Fruit fly (Drosophila melanogaster) Kc167 (cell line): ENCODE results near the gene Hcs.

Experiments used
- Myc ChIP-seq: fragments of >200 bp; optimal IDR thresholded peaks from 2 replicates; lab custom pipeline; 2017; ENCODE audit warnings: missing external identifiers
- Sin3A ChIP-seq: fragments of >200 bp; optimal IDR thresholded peaks from 2 replicates; lab custom pipeline; 2018; ENCODE audit warnings: missing external identifiers
- h ChIP-seq: fragments of >200 bp; optimal IDR thresholded peaks from 3 replicates; lab custom pipeline; 2018; ENCODE audit warnings: missing external identifiers
- insv ChIP-seq: fragments of >200 bp; optimal IDR thresholded peaks from 3 replicates; lab custom pipeline; 2018; ENCODE audit warnings: missing external identifiers
- psq ChIP-seq: fragments of >200 bp; optimal IDR thresholded peaks from 2 replicates; lab custom pipeline; 2017; ENCODE audit warnings: missing external identifiers
- ttk ChIP-seq: sonication (Bioruptor generic); optimal IDR thresholded peaks from 2 replicates; lab custom pipeline; 2017; ENCODE audit warnings: missing external identifiers

Hcs gene

DNA sequence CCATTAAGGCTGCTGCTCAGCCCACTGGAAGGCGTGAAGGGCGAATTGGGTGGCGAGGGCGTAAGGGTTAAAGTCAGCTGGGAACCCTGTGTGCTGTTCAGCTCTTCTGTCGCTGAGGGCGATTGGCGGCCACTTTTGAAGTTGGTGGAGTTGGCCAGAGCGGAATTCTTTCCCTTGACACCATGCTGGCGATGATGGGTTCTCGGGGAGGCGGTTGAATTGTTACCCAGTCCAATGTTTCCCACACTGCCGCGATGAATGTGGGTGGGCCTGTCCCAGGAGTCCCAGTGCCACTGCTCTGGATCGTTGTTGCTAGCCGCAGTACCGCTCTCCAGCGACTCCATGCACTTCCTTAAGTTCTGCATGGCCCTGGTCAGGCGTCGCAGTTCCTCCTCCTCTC, 8.1 kb downstream of the Hcs start:
- peak; percentile 92 for TF ChIP-seq ttk (lab: Kevin White, UChicago)
- no peak for TF ChIP-seq h (lab: Kevin White, UChicago)

DNA sequence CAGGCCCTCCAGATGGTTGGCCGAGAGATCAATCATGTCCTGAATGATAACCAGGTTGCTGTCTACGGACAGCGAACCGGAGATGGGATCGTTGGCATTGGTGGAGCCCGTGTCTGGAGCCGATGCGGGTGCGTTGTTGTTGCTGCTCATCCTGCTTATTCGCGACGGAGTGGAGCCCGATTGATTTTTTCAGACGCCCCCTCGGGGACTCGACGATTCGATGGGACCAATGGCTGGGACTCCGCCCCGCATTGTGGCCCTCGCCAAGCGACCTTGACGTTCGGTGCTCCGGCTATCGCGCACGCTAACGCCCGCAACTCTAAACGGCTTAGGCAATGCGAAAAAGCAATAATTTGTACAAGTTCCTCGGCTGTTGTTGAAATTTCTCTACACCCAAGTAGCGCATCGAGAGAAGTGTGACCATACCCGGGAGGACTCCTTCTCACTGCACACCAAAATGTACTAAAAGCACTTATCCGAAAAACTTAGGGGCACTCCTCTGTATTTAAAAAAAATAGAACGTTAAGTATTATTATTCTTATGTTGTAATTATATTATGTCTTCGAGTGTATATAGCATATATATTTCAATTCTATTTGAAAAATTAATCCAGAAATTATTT, 8.9 kb downstream of the Hcs start, which contains the start of gene ksr:
Gene ksr, minus strand, starts transcription at position 419 of the 622 bp plus-strand sequence.
- TF ChIP-seq h (lab: Kevin White, UChicago), result no peak
- no peak for TF ChIP-seq Myc (lab: Kevin White, UChicago)
- no peak for TF ChIP-seq psq (lab: Kevin White, UChicago)
- no peak for TF ChIP-seq insv
- TF ChIP-seq Sin3A, result no peak
- no peak for TF ChIP-seq ttk (lab: Kevin White, UChicago)

DNA sequence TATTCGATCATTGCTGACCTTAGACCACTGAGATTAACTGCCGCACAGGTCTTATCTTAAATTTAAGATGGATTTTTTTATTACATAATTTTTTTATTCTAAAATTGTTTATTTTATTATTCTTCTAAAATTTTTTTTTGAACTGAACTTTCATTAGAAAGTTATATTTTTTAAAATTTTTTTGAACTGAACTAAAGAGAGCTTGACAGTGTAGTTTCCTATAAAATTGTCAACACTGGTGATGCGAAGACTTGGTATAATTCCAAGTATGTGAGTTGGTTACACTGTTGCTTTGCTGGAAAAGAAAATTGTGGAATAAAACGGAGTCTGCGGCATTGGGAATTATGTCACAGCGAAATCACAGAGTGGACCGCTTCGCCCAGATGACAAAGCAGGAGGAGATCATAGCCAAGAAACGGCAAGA, 10.6 kb downstream of the Hcs start, which contains the start of gene CG31550:
Gene CG31550, plus strand, starts transcription at position 249 of the 424 bp plus-strand sequence.
- TF ChIP-seq ttk (lab: Kevin White, UChicago), result no peak
- no peak for TF ChIP-seq Myc (lab: Kevin White, UChicago)
- no peak for TF ChIP-seq psq (lab: Kevin White, UChicago)
- TF ChIP-seq Sin3A, result no peak
- no peak for TF ChIP-seq h (lab: Kevin White, UChicago)
- no peak for TF ChIP-seq insv

DNA sequence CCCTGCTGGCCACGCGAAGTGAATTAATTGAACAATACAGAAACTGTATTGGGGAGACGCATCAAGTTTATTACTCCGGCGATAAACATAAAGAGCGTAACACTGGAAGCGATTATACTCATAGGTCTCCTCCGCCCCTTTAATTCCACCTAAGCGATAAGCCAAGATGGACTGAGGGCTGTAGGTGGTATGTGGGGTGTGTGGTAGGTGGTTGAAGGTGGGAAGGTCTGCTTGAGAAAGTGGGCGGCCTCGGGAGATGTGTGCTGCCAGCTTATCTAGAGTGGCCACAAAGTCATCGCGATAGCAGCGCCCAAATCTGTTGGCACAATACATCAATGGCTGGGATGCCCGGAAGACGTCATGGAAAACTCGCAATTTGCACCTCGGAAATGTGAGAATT, 22.9 kb downstream of the Hcs start:
- TF ChIP-seq ttk (lab: Kevin White, UChicago) (no peak), insv (no peak), psq (lab: Kevin White, UChicago) (no peak), h (lab: Kevin White, UChicago) (no peak), Sin3A (no peak), Myc (lab: Kevin White, UChicago) (no peak)

DNA sequence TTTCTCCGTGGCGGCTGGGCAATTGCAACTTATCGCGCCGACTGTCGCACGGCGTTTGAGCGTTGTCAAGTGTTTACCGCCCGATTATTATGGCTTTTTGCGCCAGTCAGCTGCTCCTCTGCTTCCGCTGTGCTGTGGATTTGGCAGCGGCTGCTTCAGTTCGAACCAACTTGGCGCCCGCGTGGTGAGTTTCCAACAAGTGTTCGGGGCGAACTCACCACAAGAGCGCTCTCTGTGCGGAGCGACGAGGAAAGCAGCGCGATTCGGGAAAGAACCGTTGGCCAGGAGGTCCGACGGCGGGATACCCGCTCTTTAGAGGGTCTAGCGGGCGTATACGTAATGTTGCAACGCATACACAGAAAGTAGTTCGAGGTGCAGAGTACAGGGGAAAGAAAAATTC, 27.9 kb downstream of the Hcs start, which contains the start of gene NKCC:
Gene NKCC, minus strand, starts transcription at position 57 of the 400 bp plus-strand sequence.
- no peak for TF ChIP-seq insv
- TF ChIP-seq ttk (lab: Kevin White, UChicago), result no peak
- TF ChIP-seq Sin3A, result no peak
- TF ChIP-seq Myc (lab: Kevin White, UChicago), result no peak
- no peak for TF ChIP-seq h (lab: Kevin White, UChicago)
- TF ChIP-seq psq (lab: Kevin White, UChicago), result no peak

DNA sequence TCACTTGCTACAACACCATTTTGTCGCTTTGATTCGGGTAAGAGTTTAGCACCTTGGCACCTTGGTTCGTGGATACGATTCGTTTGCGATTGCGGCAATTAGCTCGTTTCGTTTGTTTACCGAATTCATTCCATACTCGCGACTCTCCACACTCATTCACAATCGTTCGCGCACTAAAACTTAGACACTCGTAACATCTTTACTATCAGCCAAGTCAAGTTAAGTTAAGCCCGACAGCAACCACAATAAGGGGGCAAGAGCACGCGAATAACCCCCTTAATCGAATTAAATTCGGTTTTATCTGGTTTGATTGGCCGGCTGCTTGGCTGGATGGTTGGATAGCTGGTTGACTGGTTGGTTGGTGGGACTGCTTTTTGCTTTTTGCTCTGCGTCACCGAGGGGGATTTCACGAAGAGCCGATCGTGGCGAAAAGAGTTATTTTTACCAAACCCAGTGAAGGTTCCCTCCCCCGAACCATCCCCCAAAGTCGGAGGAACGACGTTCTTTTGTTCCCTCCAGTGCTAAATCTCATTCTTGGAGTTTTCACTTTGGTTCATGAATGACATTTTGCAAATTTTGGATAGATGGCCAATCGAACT, 29.2 kb downstream of the Hcs start:
- TF ChIP-seq insv (no peak), Myc (lab: Kevin White, UChicago) (no peak), h (lab: Kevin White, UChicago) (no peak), ttk (lab: Kevin White, UChicago) (no peak), psq (lab: Kevin White, UChicago) (no peak), Sin3A (no peak)

DNA sequence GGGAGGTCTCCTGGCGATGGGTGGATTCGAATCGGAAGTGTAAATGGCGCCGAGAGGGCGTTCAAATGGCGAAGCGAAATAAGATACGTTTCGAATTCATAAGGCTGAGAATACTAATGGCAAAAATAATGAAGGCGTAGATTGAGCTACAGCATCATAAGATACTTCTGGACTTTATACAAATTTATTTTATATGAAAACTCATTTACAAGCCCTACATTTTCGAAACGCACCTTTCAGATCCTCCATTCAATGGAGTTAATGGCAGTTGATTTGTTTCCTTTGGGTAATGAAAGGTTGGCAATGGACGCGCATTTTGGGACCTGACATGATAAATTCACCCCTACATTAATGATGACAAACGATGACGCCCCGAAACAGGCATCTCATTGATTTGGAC, 40.1 kb downstream of the Hcs start:
- no peak for TF ChIP-seq psq (lab: Kevin White, UChicago)
- TF ChIP-seq Sin3A, result no peak
- TF ChIP-seq insv, result no peak
- no peak for TF ChIP-seq h (lab: Kevin White, UChicago)
- TF ChIP-seq Myc (lab: Kevin White, UChicago), result no peak
- TF ChIP-seq ttk (lab: Kevin White, UChicago), result no peak

DNA sequence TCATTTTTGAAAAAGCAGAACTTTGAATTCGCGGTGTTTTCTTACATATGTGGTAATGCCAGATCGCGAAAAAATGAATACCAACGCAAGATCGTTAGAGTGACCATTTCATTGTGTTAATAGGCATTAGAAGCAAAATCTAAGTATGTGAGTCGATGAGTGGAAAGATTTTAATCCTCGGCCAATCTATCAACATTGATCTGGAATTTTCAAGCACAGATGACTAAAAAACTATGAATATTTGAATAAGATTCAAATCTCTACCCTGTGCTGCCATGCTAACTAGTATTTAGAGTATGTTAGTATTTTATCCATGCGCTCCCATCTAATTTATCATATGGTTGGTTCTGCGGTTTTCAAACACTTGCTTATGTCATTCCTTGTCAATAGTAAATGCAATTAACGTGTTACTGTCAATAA, 41.9 kb downstream of the Hcs start:
- TF ChIP-seq psq (lab: Kevin White, UChicago), result no peak
- TF ChIP-seq Sin3A, result no peak
- no peak for TF ChIP-seq h (lab: Kevin White, UChicago)
- TF ChIP-seq Myc (lab: Kevin White, UChicago), result no peak
- TF ChIP-seq insv, result no peak
- TF ChIP-seq ttk (lab: Kevin White, UChicago), result no peak

DNA sequence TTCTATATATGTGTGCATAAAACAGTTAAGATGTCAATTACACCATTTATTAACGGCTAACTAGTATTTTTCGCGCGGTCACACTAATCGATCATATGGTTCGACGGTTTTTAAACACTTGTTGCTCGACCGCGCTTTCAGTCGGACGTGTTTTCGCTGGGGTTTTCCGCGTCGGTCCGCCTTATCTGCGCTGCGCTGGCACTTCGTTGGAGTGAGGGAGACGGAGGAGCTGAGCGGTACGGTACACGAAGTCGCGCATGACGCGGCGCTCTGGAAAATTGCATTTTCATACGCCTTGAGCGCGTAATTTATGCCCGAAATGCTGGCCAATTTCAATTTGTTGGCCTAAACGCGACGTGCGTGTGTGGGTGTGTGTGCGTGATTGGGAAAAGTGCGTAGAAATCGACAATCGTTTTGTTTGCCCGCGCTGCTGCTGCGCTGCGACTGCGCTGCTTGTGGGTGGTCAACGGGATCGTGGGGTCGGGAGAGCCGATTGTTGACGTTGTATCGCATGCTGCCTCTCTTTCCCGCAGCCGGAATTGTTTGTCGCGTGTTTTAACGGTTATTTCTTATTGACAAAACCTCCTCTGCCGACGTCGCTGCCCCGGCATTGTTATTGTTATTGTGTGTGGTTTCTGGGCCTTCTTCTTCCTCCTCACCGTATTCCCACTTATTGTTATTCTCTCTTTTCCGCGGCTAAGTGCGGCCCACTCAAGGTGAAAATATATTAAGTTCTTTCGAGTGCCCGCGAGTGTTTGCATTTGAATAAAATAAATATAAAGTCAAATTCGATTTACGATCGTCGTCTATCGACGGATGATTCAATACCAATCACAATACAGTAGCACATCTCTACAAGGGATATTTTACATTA, 42.5 kb downstream of the Hcs start, which contains the start of gene Itpr:
Gene Itpr, plus strand, starts transcription at position 116 of the 874 bp plus-strand sequence.
- TF ChIP-seq psq (lab: Kevin White, UChicago) (no peak), ttk (lab: Kevin White, UChicago) (no peak), insv (no peak), Sin3A (no peak)

DNA sequence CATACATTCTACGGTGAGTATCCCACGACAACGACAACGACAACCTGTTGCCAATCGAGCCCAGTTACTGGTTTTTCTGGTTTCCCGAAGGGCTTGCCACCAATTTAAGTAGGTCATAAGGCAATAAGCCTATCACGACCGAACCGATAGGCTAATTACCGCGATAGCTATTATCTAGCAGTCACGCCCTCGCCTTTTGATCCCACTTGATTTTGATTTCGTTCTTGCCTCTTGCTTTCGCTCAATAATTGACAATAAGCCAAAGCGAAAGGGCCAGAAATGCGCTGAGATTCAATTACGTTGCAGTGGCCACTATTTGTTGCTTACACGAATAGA, 43.1 kb downstream of the Hcs start:
- TF ChIP-seq ttk (lab: Kevin White, UChicago), result no peak
- TF ChIP-seq insv, result no peak
- no peak for TF ChIP-seq psq (lab: Kevin White, UChicago)
- TF ChIP-seq Myc (lab: Kevin White, UChicago), result no peak
- TF ChIP-seq h (lab: Kevin White, UChicago), result no peak
- no peak for TF ChIP-seq Sin3A

DNA sequence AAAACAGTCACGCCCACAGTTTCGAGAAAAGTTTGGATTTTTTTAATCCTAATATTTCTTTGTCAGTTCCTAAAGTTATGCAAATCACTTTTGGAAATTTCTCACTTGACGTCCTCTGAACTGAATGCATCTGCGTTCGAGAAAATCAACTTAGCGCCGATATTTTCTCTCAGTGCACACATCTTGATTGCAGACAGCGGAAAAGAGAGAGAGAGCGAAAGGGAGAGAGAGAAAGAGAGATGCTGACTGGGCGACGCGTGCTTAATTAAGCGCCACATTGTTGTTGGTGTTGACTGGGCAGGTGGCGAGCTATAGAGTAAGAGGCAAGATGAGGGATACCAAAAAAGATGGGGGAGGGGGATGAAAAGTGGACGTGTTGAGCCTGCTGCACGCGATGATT, 43.9 kb downstream of the Hcs start:
- TF ChIP-seq insv (no peak), h (lab: Kevin White, UChicago) (no peak), Sin3A (no peak), Myc (lab: Kevin White, UChicago) (no peak), psq (lab: Kevin White, UChicago) (no peak), ttk (lab: Kevin White, UChicago) (no peak)

DNA sequence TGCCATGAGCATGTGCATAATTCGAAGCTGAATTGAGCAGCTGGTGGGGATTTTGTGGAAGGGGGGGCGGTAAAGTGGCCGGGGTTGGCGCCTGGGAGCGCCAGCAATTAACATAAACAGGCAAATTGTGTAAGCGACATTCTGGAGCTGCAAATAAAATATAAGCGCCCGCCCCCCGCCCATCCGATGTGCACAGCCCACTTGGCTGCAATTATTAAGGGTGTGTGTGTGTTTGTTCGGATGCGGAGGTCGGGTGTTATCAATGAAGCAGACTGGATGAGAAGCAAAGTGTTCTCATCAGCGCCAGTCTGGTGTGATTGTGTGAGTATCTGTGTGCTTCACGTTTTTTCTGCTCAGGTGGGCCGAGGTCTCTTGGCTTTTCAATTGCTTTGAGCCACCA, 45.1 kb downstream of the Hcs start:
- no peak for TF ChIP-seq ttk (lab: Kevin White, UChicago)
- no peak for TF ChIP-seq Myc (lab: Kevin White, UChicago)
- no peak for TF ChIP-seq h (lab: Kevin White, UChicago)
- TF ChIP-seq psq (lab: Kevin White, UChicago), result no peak
- TF ChIP-seq Sin3A, result no peak
- no peak for TF ChIP-seq insv
